Worm (Caenorhabditis elegans) whole organism, L2 larva: ENCODE data around the gene clec-210.

ENCODE experiments used
- aly-2 ChIP-seq: fragments of 150-350 bp; optimal IDR thresholded peaks from 2 replicates; lab custom pipeline; 2014; ENCODE audit warnings: missing biosample characterization, missing genetic modification characterization
- ama-1 ChIP-seq: fragments of 150-350 bp; optimal IDR thresholded peaks from 2 replicates; lab custom pipeline; 2018; ENCODE audit warnings: inconsistent platforms
- ceh-82 ChIP-seq: fragments of 150-350 bp; optimal IDR thresholded peaks from 2 replicates; lab custom pipeline; 2014; ENCODE audit warnings: missing biosample characterization, missing genetic modification characterization
- dmd-4 ChIP-seq: sonication (generic microtip); optimal IDR thresholded peaks from 2 replicates; lab custom pipeline; 2017; ENCODE audit warnings: missing biosample characterization, missing genetic modification characterization
- egl-27 ChIP-seq: sonication (generic microtip); optimal IDR thresholded peaks from 3 replicates; lab custom pipeline; 2017; ENCODE audit warnings: missing biosample characterization, missing genetic modification reagents, missing genetic modification characterization
- elt-3 ChIP-seq: sonication (generic microtip); optimal IDR thresholded peaks from 2 replicates; lab custom pipeline; 2017; ENCODE audit warnings: missing biosample characterization, missing genetic modification characterization
- lin-11 ChIP-seq: fragments of 150-350 bp; sonication (generic microtip); optimal IDR thresholded peaks from 2 replicates; lab custom pipeline; 2014; ENCODE audit warnings: missing biosample characterization, missing genetic modification characterization, inconsistent platforms, mixed read lengths
- lin-39 ChIP-seq: fragments of 150-350 bp; optimal IDR thresholded peaks from 2 replicates; lab custom pipeline; 2014; ENCODE audit warnings: missing biosample characterization, missing genetic modification reagents, missing genetic modification characterization
- nhr-11 ChIP-seq: fragments of 150-350 bp; optimal IDR thresholded peaks from 2 replicates; lab custom pipeline; 2014; ENCODE audit warnings: missing biosample characterization, missing genetic modification characterization
- nhr-237 ChIP-seq: fragments of 150-350 bp; optimal IDR thresholded peaks from 2 replicates; lab custom pipeline; 2014; ENCODE audit warnings: missing biosample characterization, missing genetic modification characterization
- nhr-77 ChIP-seq: fragments of 150-350 bp; optimal IDR thresholded peaks from 2 replicates; lab custom pipeline; 2014; ENCODE audit warnings: missing biosample characterization, missing genetic modification characterization
- unc-39 ChIP-seq: fragments of 150-350 bp; optimal IDR thresholded peaks from 2 replicates; lab custom pipeline; 2014; ENCODE audit warnings: missing biosample characterization, missing genetic modification characterization

ce11 chrV:3113751-3114150 is 4.4 kb upstream of the clec-210 start, which contains the start of gene Y73C8C.8:
- TF ChIP-seq unc-39 (tag; lab: Kevin White, UChicago), result no peak
- TF ChIP-seq ceh-82, result no peak
- TF ChIP-seq nhr-237, result no peak
- no peak for TF ChIP-seq nhr-11 (tag; lab: Kevin White, UChicago)
- no peak for TF ChIP-seq egl-27 (tag; lab: Kevin White, UChicago)
- no peak for TF ChIP-seq dmd-4 (tag; lab: Kevin White, UChicago)
- TF ChIP-seq elt-3 (tag; lab: Kevin White, UChicago), result no peak
- no peak for TF ChIP-seq lin-39 (tag; lab: Kevin White, UChicago)
- TF ChIP-seq aly-2 (tag; lab: Kevin White, UChicago), result no peak
- TF ChIP-seq lin-11 (tag; lab: Kevin White, UChicago), result no peak
- TF ChIP-seq ama-1, result no peak
- TF ChIP-seq nhr-77, result no peak
